Worm (Caenorhabditis elegans) whole organism, young adult: Measurements from ENCODE around the gene daao-1.
A peak's percentile ranks its signal among the peaks of the same experiment; 100 is the strongest.

Experiments used
- B0019.2 ChIP-seq: fragments of 200-800 bp; sonication (Bioruptor generic); conservative IDR thresholded peaks from 2 replicates; pipeline ENCODE4 v1.3.6; 2022; ENCODE audit warnings: missing genetic modification reagents, missing genetic modification characterization, missing compliant biosample characterization
- B0035.1 ChIP-seq: sonication (generic microtip); optimal IDR thresholded peaks from 2 replicates; lab custom pipeline; 2016; ENCODE audit warnings: missing genetic modification characterization, mild to moderate bottlenecking, missing compliant biosample characterization, missing genotype, missing genetic modification reagents
- B0261.1 ChIP-seq: sonication (generic microtip); optimal IDR thresholded peaks from 2 replicates; lab custom pipeline; 2016; ENCODE audit warnings: mild to moderate bottlenecking, missing genetic modification characterization, moderate library complexity, missing compliant biosample characterization
- B0336.3 ChIP-seq: fragments of 200-800 bp; sonication (Bioruptor generic); IDR thresholded peaks from 2 replicates; pipeline ENCODE4 v1.3.6; 2022; ENCODE audit warnings: missing genetic modification characterization, missing compliant biosample characterization
- D2030.7 ChIP-seq: fragments of 200-800 bp; sonication (Bioruptor generic); IDR thresholded peaks from 2 replicates; pipeline ENCODE4 v1.3.6; 2022; ENCODE audit warnings: missing genetic modification reagents, missing genetic modification characterization, missing compliant biosample characterization
- F22D6.2 ChIP-seq: sonication (generic microtip); optimal IDR thresholded peaks from 2 replicates; lab custom pipeline; 2016; ENCODE audit warnings: mild to moderate bottlenecking, missing genetic modification characterization, missing compliant biosample characterization
- F57C9.4 ChIP-seq: sonication (generic microtip); optimal IDR thresholded peaks from 2 replicates; lab custom pipeline; 2017; ENCODE audit warnings: mild to moderate bottlenecking, missing genetic modification characterization, missing compliant biosample characterization
- T26A5.8 ChIP-seq: sonication (generic microtip); optimal IDR thresholded peaks from 2 replicates; lab custom pipeline; 2016; ENCODE audit warnings: missing genetic modification characterization, missing compliant biosample characterization
- Y53F4B.3 ChIP-seq: fragments of 200-800 bp; sonication (Bioruptor generic); IDR thresholded peaks from 2 replicates; pipeline ENCODE4 v1.3.6; 2022; ENCODE audit warnings: missing genetic modification reagents, missing genetic modification characterization, missing compliant biosample characterization
- Y95B8A.8 ChIP-seq: fragments of 200-800 bp; sonication (Bioruptor generic); IDR thresholded peaks from 2 replicates; pipeline ENCODE4 v1.3.6; 2022; ENCODE audit warnings: missing genetic modification reagents, missing genetic modification characterization, missing compliant biosample characterization
- ZK185.1 ChIP-seq: sonication (generic microtip); optimal IDR thresholded peaks from 2 replicates; lab custom pipeline; 2016; ENCODE audit warnings: mild to moderate bottlenecking, missing genetic modification characterization, missing compliant biosample characterization; ENCODE audit not compliant: poor library complexity, severe bottlenecking
- ama-1 ChIP-seq, 3 experiments: fragments of 150-350 bp in 1 of 3; sonication (generic microtip) in 2 of 3; optimal IDR thresholded peaks; 2 replicates each; lab custom pipeline; 2014 to 2018; ENCODE audit warnings: missing biosample characterization in 2 of 3, missing genetic modification characterization in 2 of 3, missing genetic modification reagents in 2 of 3
- attf-3 ChIP-seq: fragments of 200-800 bp; sonication (Bioruptor generic); conservative IDR thresholded peaks from 2 replicates; pipeline ENCODE4 v1.3.6; 2022; ENCODE audit warnings: missing genetic modification reagents, missing genetic modification characterization, missing compliant biosample characterization
- attf-5 ChIP-seq: fragments of 200-800 bp; sonication (Bioruptor generic); optimal IDR thresholded peaks from 2 replicates; lab custom pipeline; 2018; ENCODE audit warnings: mild to moderate bottlenecking, missing genetic modification characterization, missing compliant biosample characterization
- attf-6 ChIP-seq: fragments of 200-800 bp; sonication (Bioruptor generic); IDR thresholded peaks from 2 replicates; pipeline ENCODE4 v1.3.6; 2022; ENCODE audit warnings: missing genetic modification reagents, missing genetic modification characterization, missing compliant biosample characterization
- bed-1 ChIP-seq: fragments of 200-800 bp; sonication (Bioruptor generic); IDR thresholded peaks from 2 replicates; pipeline ENCODE4 v1.3.6; 2022; ENCODE audit warnings: missing genetic modification reagents, missing genetic modification characterization, missing compliant biosample characterization
- cebp-2 ChIP-seq: fragments of 200-800 bp; sonication (Bioruptor generic); IDR thresholded peaks from 2 replicates; pipeline ENCODE4 v1.3.6; 2022; ENCODE audit warnings: missing genetic modification characterization, missing compliant biosample characterization
- ceh-91 ChIP-seq: fragments of 200-800 bp; sonication (Bioruptor generic); IDR thresholded peaks from 2 replicates; pipeline ENCODE4 v1.3.6; 2022; ENCODE audit warnings: missing genetic modification reagents, missing genetic modification characterization, missing compliant biosample characterization
- die-1 ChIP-seq: sonication (generic microtip); optimal IDR thresholded peaks from 2 replicates; lab custom pipeline; 2016; ENCODE audit warnings: missing genotype, mild to moderate bottlenecking, missing genetic modification characterization, missing compliant biosample characterization
- dox-1 ChIP-seq: fragments of 200-800 bp; sonication (Bioruptor generic); IDR thresholded peaks from 2 replicates; pipeline ENCODE4 v1.3.6; 2022; ENCODE audit warnings: missing genetic modification reagents, missing genetic modification characterization, missing compliant biosample characterization
- dpff-1 ChIP-seq: sonication (generic microtip); optimal IDR thresholded peaks from 2 replicates; lab custom pipeline; 2017; ENCODE audit warnings: mild to moderate bottlenecking, missing genetic modification characterization, missing compliant biosample characterization
- efl-1 ChIP-seq: fragments of 150-350 bp; optimal IDR thresholded peaks from 2 replicates; lab custom pipeline; 2014; ENCODE audit warnings: missing biosample characterization, missing genetic modification reagents, missing genetic modification characterization
- egl-18 ChIP-seq: fragments of 200-800 bp; sonication (Bioruptor generic); IDR thresholded peaks from 2 replicates; pipeline ENCODE4 v1.3.6; 2022; ENCODE audit warnings: missing genetic modification reagents, missing genetic modification characterization, missing compliant biosample characterization
- ekl-4 ChIP-seq: fragments of 200-800 bp; sonication (Bioruptor generic); IDR thresholded peaks from 2 replicates; pipeline ENCODE4 v1.3.6; 2022; ENCODE audit warnings: missing genetic modification reagents, missing genetic modification characterization, missing compliant biosample characterization
- gei-17 ChIP-seq: fragments of 200-800 bp; sonication (Bioruptor generic); optimal IDR thresholded peaks from 2 replicates; lab custom pipeline; 2018; ENCODE audit warnings: mild to moderate bottlenecking, missing genetic modification characterization, missing compliant biosample characterization
- hmg-20 ChIP-seq: fragments of 200-800 bp; sonication (Bioruptor generic); IDR thresholded peaks from 2 replicates; pipeline ENCODE4 v1.3.6; 2022; ENCODE audit warnings: missing genetic modification reagents, missing genetic modification characterization, missing compliant biosample characterization
- hrde-1 ChIP-seq: sonication (generic microtip); optimal IDR thresholded peaks from 2 replicates; lab custom pipeline; 2016; ENCODE audit warnings: missing genetic modification characterization, mild to moderate bottlenecking, missing compliant biosample characterization, moderate library complexity, missing genotype, missing genetic modification reagents, borderline replicate concordance
- hsf-1 ChIP-seq: fragments of 200-800 bp; sonication (Bioruptor generic); IDR thresholded peaks from 2 replicates; pipeline ENCODE4 v1.3.6; 2022; ENCODE audit warnings: missing genetic modification reagents, missing genetic modification characterization, missing compliant biosample characterization
- lag-1 ChIP-seq: fragments of 200-800 bp; sonication (Bioruptor generic); IDR thresholded peaks from 2 replicates; pipeline ENCODE4 v1.3.6; 2022; ENCODE audit warnings: missing genetic modification reagents, missing genetic modification characterization, missing compliant biosample characterization
- lin-40 ChIP-seq: sonication (generic microtip); optimal IDR thresholded peaks from 2 replicates; lab custom pipeline; 2016; ENCODE audit warnings: missing genetic modification characterization, mild to moderate bottlenecking, missing compliant biosample characterization, missing genotype, missing genetic modification reagents
- mel-28 ChIP-seq: sonication (generic microtip); optimal IDR thresholded peaks from 2 replicates; lab custom pipeline; 2016; ENCODE audit warnings: borderline replicate concordance, mild to moderate bottlenecking, missing genetic modification characterization, missing compliant biosample characterization
- nfya-1 ChIP-seq: sonication (generic microtip); optimal IDR thresholded peaks from 2 replicates; lab custom pipeline; 2017; ENCODE audit warnings: antibody characterized with exemption, missing compliant biosample characterization, missing genetic modification characterization, borderline replicate concordance; ENCODE audit not compliant: insufficient read depth
- nhr-120 ChIP-seq: fragments of 200-800 bp; sonication (Bioruptor generic); IDR thresholded peaks from 2 replicates; pipeline ENCODE4 v1.3.6; 2022; ENCODE audit warnings: missing genetic modification characterization, missing compliant biosample characterization
- nhr-179 ChIP-seq: sonication (generic microtip); optimal IDR thresholded peaks from 2 replicates; lab custom pipeline; 2016; ENCODE audit warnings: mild to moderate bottlenecking, missing genetic modification characterization, missing compliant biosample characterization
- pbrm-1 ChIP-seq: fragments of 200-800 bp; sonication (Bioruptor generic); IDR thresholded peaks from 2 replicates; pipeline ENCODE4 v1.3.6; 2022; ENCODE audit warnings: missing genetic modification reagents, missing genetic modification characterization, missing compliant biosample characterization
- rpc-1 ChIP-seq, 2 experiments: fragments of 150-350 bp in 1 of 2; sonication (generic microtip) in 1 of 2; optimal IDR thresholded peaks; 2 replicates each; lab custom pipeline; 2014 to 2018; ENCODE audit warnings: missing biosample characterization in 1 of 2, missing genetic modification characterization in 1 of 2, missing genetic modification reagents in 1 of 2, missing genotype in 1 of 2
- sea-2 ChIP-seq: fragments of 200-800 bp; sonication (Bioruptor generic); IDR thresholded peaks from 2 replicates; pipeline ENCODE4 v1.3.6; 2022; ENCODE audit warnings: missing genetic modification characterization, missing compliant biosample characterization
- snpc-1.1 ChIP-seq: sonication (generic microtip); optimal IDR thresholded peaks from 2 replicates; lab custom pipeline; 2017; ENCODE audit warnings: missing genetic modification characterization, mild to moderate bottlenecking, missing compliant biosample characterization, antibody characterized with exemption, moderate library complexity, missing genotype, missing genetic modification reagents; ENCODE audit not compliant: insufficient read depth
- snpc-1.3 ChIP-seq: sonication (generic microtip); optimal IDR thresholded peaks from 2 replicates; lab custom pipeline; 2017; ENCODE audit warnings: missing genetic modification characterization, mild to moderate bottlenecking, missing compliant biosample characterization, antibody characterized with exemption, moderate library complexity, missing genotype, missing genetic modification reagents; ENCODE audit not compliant: insufficient read depth
- somi-1 ChIP-seq: fragments of 200-800 bp; sonication (Bioruptor generic); optimal IDR thresholded peaks from 2 replicates; lab custom pipeline; 2018; ENCODE audit warnings: mild to moderate bottlenecking, missing genetic modification characterization, missing compliant biosample characterization
- sptf-2 ChIP-seq: fragments of 200-800 bp; sonication (Bioruptor generic); optimal IDR thresholded peaks from 2 replicates; lab custom pipeline; 2018; ENCODE audit warnings: mild to moderate bottlenecking, missing genetic modification characterization, missing compliant biosample characterization
- unc-130 ChIP-seq: sonication (generic microtip); optimal IDR thresholded peaks from 2 replicates; lab custom pipeline; 2016; ENCODE audit warnings: missing genetic modification reagents, missing genetic modification characterization, missing compliant biosample characterization
- unc-62 ChIP-seq: fragments of 150-350 bp; optimal IDR thresholded peaks from 2 replicates; lab custom pipeline; 2014; ENCODE audit warnings: missing biosample characterization, missing genetic modification reagents, missing genetic modification characterization
- xnd-1 ChIP-seq: sonication (generic microtip); optimal IDR thresholded peaks from 2 replicates; lab custom pipeline; 2016; ENCODE audit warnings: missing genotype, missing genetic modification reagents, missing genetic modification characterization, missing compliant biosample characterization
- zim-3 ChIP-seq: sonication (generic microtip); optimal IDR thresholded peaks from 2 replicates; lab custom pipeline; 2017; ENCODE audit warnings: mild to moderate bottlenecking, missing genetic modification characterization, moderate library complexity, missing compliant biosample characterization
- ztf-25 ChIP-seq: fragments of 200-800 bp; sonication (Bioruptor generic); IDR thresholded peaks from 2 replicates; pipeline ENCODE4 v1.3.6; 2022; ENCODE audit warnings: missing genetic modification reagents, missing genetic modification characterization, missing compliant biosample characterization
- ztf-28 ChIP-seq: fragments of 200-800 bp; sonication (Bioruptor generic); IDR thresholded peaks from 2 replicates; pipeline ENCODE4 v1.3.6; 2022; ENCODE audit warnings: missing genetic modification reagents, missing genetic modification characterization, missing compliant biosample characterization
- ztf-6 ChIP-seq: fragments of 200-800 bp; sonication (Bioruptor generic); IDR thresholded peaks from 2 replicates; pipeline ENCODE4 v1.3.6; 2022; ENCODE audit warnings: missing genetic modification reagents, missing genetic modification characterization, missing compliant biosample characterization

Gene daao-1

DNA sequence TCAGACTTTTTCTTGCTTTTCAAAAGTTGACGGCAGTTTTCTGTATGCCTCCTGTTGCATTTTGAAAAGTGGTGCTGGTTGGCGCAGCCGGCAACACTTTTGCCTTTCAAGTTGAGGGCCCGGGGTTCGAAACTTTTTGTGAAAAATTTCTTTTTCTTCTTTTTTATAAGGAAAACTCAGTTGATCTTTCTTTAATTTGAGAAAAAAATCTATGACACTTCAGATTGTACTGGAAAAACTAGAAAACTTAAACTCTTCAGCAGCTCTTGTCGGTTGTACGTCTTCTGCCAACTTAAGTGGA, 50.9 kb downstream of the daao-1 start (continued):
- TF ChIP-seq lin-40 (tag; lab: Kevin White, UChicago): no peak
- TF ChIP-seq attf-3 (GFP tag; lab: Robert Waterston, UW): no peak
- TF ChIP-seq pbrm-1 (GFP tag; lab: Robert Waterston, UW): peak; percentile 48; the same call in 1 of the 2 replicates
- TF ChIP-seq sptf-2 (GFP tag; lab: Kevin White, UChicago): no peak
- peak; percentile 16 for TF ChIP-seq zim-3 (tag; lab: Kevin White, UChicago)
- TF ChIP-seq mel-28: no peak
- TF ChIP-seq egl-18: no peak
- TF ChIP-seq D2030.7 (GFP tag; lab: Robert Waterston, UW): peak; percentile 30; the same call in 1 of the 2 replicates
- no peak for TF ChIP-seq snpc-1.1 (tag; lab: Kevin White, UChicago)
- TF ChIP-seq ceh-91: no peak
- TF ChIP-seq T26A5.8 (tag; lab: Kevin White, UChicago): peak; percentile 60
- no peak for TF ChIP-seq xnd-1 (tag; lab: Kevin White, UChicago)
- no peak for TF ChIP-seq efl-1
- TF ChIP-seq F57C9.4 (tag; lab: Kevin White, UChicago): no peak
- TF ChIP-seq die-1 (tag; lab: Kevin White, UChicago): peak; percentile 94
- TF ChIP-seq hmg-20 (GFP tag; lab: Robert Waterston, UW): no peak
- no peak for TF ChIP-seq snpc-1.3
- TF ChIP-seq somi-1: no peak
- no peak for TF ChIP-seq sea-2 (GFP tag; lab: Robert Waterston, UW)
- no peak for TF ChIP-seq unc-62
- TF ChIP-seq lag-1: no peak
- no peak for TF ChIP-seq unc-130
- TF ChIP-seq dox-1 (GFP tag; lab: Robert Waterston, UW): peak; percentile 38; the same call in 1 of the 2 replicates
- TF ChIP-seq nhr-179 (tag; lab: Kevin White, UChicago): peak; percentile 13
- TF ChIP-seq hsf-1 (GFP tag; lab: Robert Waterston, UW): 0 out of 2 replicates have a peak, but pooled peaks have one; percentile 33
- TF ChIP-seq B0336.3 (GFP tag; lab: Robert Waterston, UW): no peak
- no peak for TF ChIP-seq nhr-120 (GFP tag; lab: Robert Waterston, UW)
- peak; percentile 24 for TF ChIP-seq hrde-1 (tag; lab: Kevin White, UChicago)
- TF ChIP-seq bed-1 (GFP tag; lab: Robert Waterston, UW): no peak
- peak; percentile 96 for TF ChIP-seq B0261.1
- no peak for TF ChIP-seq B0019.2 (GFP tag; lab: Robert Waterston, UW)
- no peak for TF ChIP-seq Y95B8A.8 (GFP tag; lab: Robert Waterston, UW)
- TF ChIP-seq ekl-4 (GFP tag; lab: Robert Waterston, UW): no peak
- TF ChIP-seq attf-5 (GFP tag; lab: Kevin White, UChicago): peak; percentile 46
- TF ChIP-seq ama-1 (optimal IDR thresholded peaks at IDR 0.05; lab: Kevin White, UChicago): no peak
- peak; percentile 3 to 91 for TF ChIP-seq ama-1 (GFP tag; optimal IDR thresholded peaks at IDR 0.05; lab: Kevin White, UChicago)
- TF ChIP-seq dpff-1 (tag; lab: Kevin White, UChicago): peak; percentile 25
- no peak for TF ChIP-seq attf-6 (GFP tag; lab: Robert Waterston, UW)
- TF ChIP-seq B0035.1: no peak
- peak; percentile 73 for TF ChIP-seq rpc-1 (optimal IDR thresholded peaks at IDR 0.05; lab: Kevin White, UChicago)
- TF ChIP-seq rpc-1 (tag; optimal IDR thresholded peaks at IDR 0.05; lab: Kevin White, UChicago): peak; percentile 85
- no peak for TF ChIP-seq gei-17 (GFP tag; lab: Kevin White, UChicago)
- no peak for TF ChIP-seq ztf-28
- TF ChIP-seq cebp-2 (GFP tag; lab: Robert Waterston, UW): 0 out of 2 replicates have a peak, but pooled peaks have one; percentile 65
- no peak for TF ChIP-seq nfya-1
- TF ChIP-seq ztf-25 (GFP tag; lab: Robert Waterston, UW): peak; percentile 87
- TF ChIP-seq ztf-6 (GFP tag; lab: Robert Waterston, UW): no peak
- no peak for TF ChIP-seq F22D6.2 (tag; lab: Kevin White, UChicago)
- TF ChIP-seq ZK185.1: no peak
- no peak for TF ChIP-seq Y53F4B.3 (GFP tag; lab: Robert Waterston, UW)
